Fruit fly (Drosophila melanogaster) Kc167 (cell line): ENCODE measurements around the gene Peritrophin-15a.

Experiments
- insv ChIP-seq: fragments of >200 bp; optimal IDR thresholded peaks from 3 replicates; lab custom pipeline; 2018; ENCODE audit warnings: missing external identifiers
- psq ChIP-seq: fragments of >200 bp; optimal IDR thresholded peaks from 2 replicates; lab custom pipeline; 2017; ENCODE audit warnings: missing external identifiers

- TF ChIP-seq psq (lab: Kevin White, UChicago) (no peak), insv (lab: Kevin White, UChicago) (no peak)
Observed at dm6 chr2L:8384108-8384601, 11.7 kb downstream of the Peritrophin-15a start, which contains the start of the genes Dad1 and CG13384.
